Worm (Caenorhabditis elegans) whole organism, L1 larva: ENCODE measurements around the gene elp-1.

Experiments used
- C04F5.9 ChIP-seq: sonication (generic microtip); optimal IDR thresholded peaks from 2 replicates; lab custom pipeline; 2016; ENCODE audit warnings: missing genetic modification characterization, missing compliant biosample characterization
- C16A3.4 ChIP-seq: fragments of 150-350 bp; optimal IDR thresholded peaks from 2 replicates; lab custom pipeline; 2014; ENCODE audit warnings: missing biosample characterization, missing genetic modification characterization
- C34B4.2 ChIP-seq: sonication (generic microtip); optimal IDR thresholded peaks from 2 replicates; lab custom pipeline; 2017; ENCODE audit warnings: mild to moderate bottlenecking, missing genetic modification characterization, missing compliant biosample characterization
- F16B12.6 ChIP-seq: fragments of 150-350 bp; optimal IDR thresholded peaks from 2 replicates; lab custom pipeline; 2014; ENCODE audit warnings: missing biosample characterization, missing genetic modification characterization
- aha-1 ChIP-seq: fragments of 150-350 bp; optimal IDR thresholded peaks from 2 replicates; lab custom pipeline; 2014; ENCODE audit warnings: missing biosample characterization, missing genetic modification characterization
- alr-1 ChIP-seq: fragments of 200-800 bp; sonication (Bioruptor generic); optimal IDR thresholded peaks from 2 replicates; lab custom pipeline; 2018; ENCODE audit warnings: borderline replicate concordance, mild to moderate bottlenecking, missing genetic modification characterization, missing compliant biosample characterization
- aly-2 ChIP-seq: fragments of 150-350 bp; optimal IDR thresholded peaks from 2 replicates; lab custom pipeline; 2014; ENCODE audit warnings: missing biosample characterization, missing genetic modification characterization
- ama-1 ChIP-seq: fragments of 150-350 bp; optimal IDR thresholded peaks from 2 replicates; lab custom pipeline; 2014
- blmp-1 ChIP-seq: fragments of 150-350 bp; optimal IDR thresholded peaks from 2 replicates; lab custom pipeline; 2014; ENCODE audit warnings: missing biosample characterization, missing genetic modification characterization
- ceh-82 ChIP-seq, 3 experiments: fragments of 150-350 bp in 1 of 3; sonication (generic microtip) in 2 of 3; optimal IDR thresholded peaks; 2 replicates each; lab custom pipeline; 2014 to 2017; ENCODE audit warnings: missing biosample characterization in 3 of 3, missing genetic modification characterization in 3 of 3
- efl-1 ChIP-seq, 4 experiments: fragments of 150-350 bp; optimal IDR thresholded peaks in 3 of 4; peaks in 1 of 4; 1 replicate in 1 of 4; 2 replicates in 3 of 4; lab custom pipeline; 2014; ENCODE audit warnings: missing biosample characterization in 2 of 4, missing genetic modification characterization in 2 of 4, missing genetic modification reagents in 2 of 4
- egl-27 ChIP-seq, 2 experiments: fragments of 150-350 bp in 1 of 2; sonication (generic microtip); optimal IDR thresholded peaks; 3 replicates each; lab custom pipeline; 2017 to 2018; ENCODE audit warnings: missing biosample characterization in 2 of 2, missing genetic modification characterization in 2 of 2, missing genetic modification reagents in 2 of 2
- fkh-4 ChIP-seq: sonication (generic microtip); optimal IDR thresholded peaks from 2 replicates; lab custom pipeline; 2016; ENCODE audit warnings: missing compliant biosample characterization, missing genetic modification characterization, borderline replicate concordance
- fkh-8 ChIP-seq: sonication (generic microtip); optimal IDR thresholded peaks from 2 replicates; lab custom pipeline; 2016; ENCODE audit warnings: mild to moderate bottlenecking, missing genetic modification characterization, missing compliant biosample characterization
- fos-1 ChIP-seq: fragments of 150-350 bp; optimal IDR thresholded peaks from 2 replicates; lab custom pipeline; 2014; ENCODE audit warnings: missing biosample characterization, missing genetic modification characterization
- grh-1 ChIP-seq: fragments of 200-800 bp; sonication (Bioruptor generic); IDR thresholded peaks from 2 replicates; pipeline ENCODE4 v1.3.6; 2022; ENCODE audit warnings: missing genetic modification reagents, missing genetic modification characterization, missing compliant biosample characterization
- hlh-17 ChIP-seq: fragments of 200-800 bp; sonication (Bioruptor generic); optimal IDR thresholded peaks from 2 replicates; lab custom pipeline; 2018; ENCODE audit warnings: missing genetic modification characterization, mild to moderate bottlenecking, missing compliant biosample characterization, moderate library complexity, borderline replicate concordance
- hlh-4 ChIP-seq: sonication (generic microtip); optimal IDR thresholded peaks from 2 replicates; lab custom pipeline; 2016; ENCODE audit warnings: mild to moderate bottlenecking, missing genetic modification characterization, missing compliant biosample characterization
- irx-1 ChIP-seq: sonication (generic microtip); optimal IDR thresholded peaks from 2 replicates; lab custom pipeline; 2016; ENCODE audit warnings: missing genetic modification characterization, missing compliant biosample characterization
- isw-1 ChIP-seq: fragments of 200-800 bp; sonication (Bioruptor generic); IDR thresholded peaks from 2 replicates; pipeline ENCODE4 v1.3.6; 2022; ENCODE audit warnings: missing genetic modification characterization, missing compliant biosample characterization
- lin-35 ChIP-seq, 2 experiments: fragments of 150-350 bp; optimal IDR thresholded peaks; 2 replicates each; lab custom pipeline; 2014; ENCODE audit warnings: missing biosample characterization in 2 of 2, missing genetic modification characterization in 2 of 2, missing genetic modification reagents in 2 of 2
- lir-3 ChIP-seq: sonication (generic microtip); optimal IDR thresholded peaks from 2 replicates; lab custom pipeline; 2016; ENCODE audit warnings: mild to moderate bottlenecking, missing genetic modification characterization, moderate library complexity, missing compliant biosample characterization; ENCODE audit not compliant: poor library complexity
- lsy-2 ChIP-seq, 2 experiments: fragments of 150-350 bp; optimal IDR thresholded peaks; 2 replicates each; lab custom pipeline; 2014; ENCODE audit warnings: missing biosample characterization in 2 of 2, missing genetic modification characterization in 2 of 2
- mep-1 ChIP-seq: fragments of 150-350 bp; optimal IDR thresholded peaks from 2 replicates; lab custom pipeline; 2014; ENCODE audit warnings: missing biosample characterization, missing genetic modification characterization
- nhr-11 ChIP-seq: fragments of 150-350 bp; optimal IDR thresholded peaks from 2 replicates; lab custom pipeline; 2014; ENCODE audit warnings: missing biosample characterization, missing genetic modification characterization
- nhr-12 ChIP-seq: sonication (generic microtip); optimal IDR thresholded peaks from 2 replicates; lab custom pipeline; 2017; ENCODE audit warnings: missing biosample characterization, missing genetic modification characterization
- nhr-19 ChIP-seq: fragments of 200-800 bp; sonication (Bioruptor generic); conservative IDR thresholded peaks from 2 replicates; pipeline ENCODE4 v1.3.6; 2022; ENCODE audit warnings: missing genetic modification characterization, missing compliant biosample characterization
- nhr-20 ChIP-seq: sonication (generic microtip); optimal IDR thresholded peaks from 2 replicates; lab custom pipeline; 2016; ENCODE audit warnings: mild to moderate bottlenecking, missing genetic modification characterization, missing compliant biosample characterization
- nhr-237 ChIP-seq: fragments of 150-350 bp; optimal IDR thresholded peaks from 2 replicates; lab custom pipeline; 2014; ENCODE audit warnings: missing biosample characterization, missing genetic modification characterization
- nhr-77 ChIP-seq: fragments of 150-350 bp; optimal IDR thresholded peaks from 2 replicates; lab custom pipeline; 2014; ENCODE audit warnings: missing biosample characterization, missing genetic modification characterization
- nhr-90 ChIP-seq: sonication (generic microtip); optimal IDR thresholded peaks from 2 replicates; lab custom pipeline; 2016; ENCODE audit warnings: mild to moderate bottlenecking, missing genetic modification characterization, missing compliant biosample characterization; ENCODE audit not compliant: poor library complexity
- pax-3 ChIP-seq: fragments of 200-800 bp; sonication (Bioruptor generic); optimal IDR thresholded peaks from 2 replicates; lab custom pipeline; 2018; ENCODE audit warnings: mild to moderate bottlenecking, missing genetic modification characterization, moderate library complexity, missing compliant biosample characterization
- pqm-1 ChIP-seq: sonication (generic microtip); optimal IDR thresholded peaks from 3 replicates; lab custom pipeline; 2017; ENCODE audit warnings: missing biosample characterization, missing genetic modification characterization
- rnt-1 ChIP-seq: sonication (generic microtip); optimal IDR thresholded peaks from 2 replicates; lab custom pipeline; 2016; ENCODE audit warnings: mild to moderate bottlenecking, missing genetic modification characterization, moderate library complexity, missing compliant biosample characterization
- skn-1 ChIP-seq: fragments of 150-350 bp; optimal IDR thresholded peaks from 2 replicates; lab custom pipeline; 2014; ENCODE audit warnings: missing biosample characterization, missing genetic modification characterization
- snpc-4 ChIP-seq: fragments of 150-350 bp; optimal IDR thresholded peaks from 2 replicates; lab custom pipeline; 2014; ENCODE audit warnings: missing biosample characterization, missing genetic modification characterization
- sox-4 ChIP-seq: sonication (generic microtip); optimal IDR thresholded peaks from 2 replicates; lab custom pipeline; 2016; ENCODE audit warnings: missing genetic modification characterization, missing compliant biosample characterization
- sptf-1 ChIP-seq: fragments of 150-350 bp; optimal IDR thresholded peaks from 2 replicates; lab custom pipeline; 2014; ENCODE audit warnings: missing biosample characterization, missing genetic modification characterization
- sup-37 ChIP-seq: fragments of 200-800 bp; sonication (Bioruptor generic); optimal IDR thresholded peaks from 2 replicates; lab custom pipeline; 2018; ENCODE audit warnings: mild to moderate bottlenecking, missing genetic modification characterization, missing compliant biosample characterization
- tlp-1 ChIP-seq: fragments of 150-350 bp; optimal IDR thresholded peaks from 2 replicates; lab custom pipeline; 2014; ENCODE audit warnings: missing biosample characterization, missing genetic modification characterization
- unc-30 ChIP-seq: sonication (generic microtip); optimal IDR thresholded peaks from 2 replicates; lab custom pipeline; 2017; ENCODE audit warnings: missing biosample characterization, missing genetic modification characterization
- unc-86 ChIP-seq: sonication (generic microtip); optimal IDR thresholded peaks from 2 replicates; lab custom pipeline; 2016; ENCODE audit warnings: missing genetic modification characterization, missing compliant biosample characterization
- zip-4 ChIP-seq: fragments of 200-800 bp; sonication (Bioruptor generic); optimal IDR thresholded peaks from 2 replicates; lab custom pipeline; 2018; ENCODE audit warnings: mild to moderate bottlenecking, missing genetic modification characterization, moderate library complexity, missing compliant biosample characterization
- ztf-4 ChIP-seq: fragments of 150-350 bp; optimal IDR thresholded peaks from 2 replicates; lab custom pipeline; 2014; ENCODE audit warnings: missing biosample characterization, missing genetic modification characterization

The elp-1 gene

DNA sequence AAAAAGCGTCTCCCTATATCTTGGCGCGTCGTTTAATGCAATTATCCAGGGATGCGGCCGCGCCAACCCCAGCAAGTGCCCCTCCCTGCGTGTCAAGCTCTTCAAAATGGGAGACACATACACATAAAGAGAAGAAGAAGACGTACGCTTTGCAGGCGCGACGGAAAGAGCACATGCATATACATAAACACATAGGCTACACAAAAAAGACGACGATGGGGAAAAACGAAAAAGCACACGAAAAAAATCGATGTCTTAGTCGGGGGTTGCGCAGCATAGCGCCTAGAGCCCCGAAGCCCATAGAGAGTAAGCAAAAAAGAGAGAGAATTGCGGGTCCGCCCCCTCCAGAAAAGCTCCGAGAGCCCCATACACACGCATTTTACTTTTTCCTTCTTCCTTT lies 19.1 kb upstream of the elp-1 start, which contains the start of gene tpan-1 (continued):
- TF ChIP-seq lsy-2 (tag; optimal IDR thresholded peaks at IDR 0.05; lab: Kevin White, UChicago): peak in 1 of 2 experiments; percentile 49
- no peak for TF ChIP-seq nhr-11 (tag; lab: Kevin White, UChicago)
- no peak for TF ChIP-seq C34B4.2 (tag; lab: Kevin White, UChicago)
- TF ChIP-seq blmp-1 (tag; lab: Kevin White, UChicago): no peak
- no peak for TF ChIP-seq tlp-1 (tag; lab: Kevin White, UChicago)
- no peak for TF ChIP-seq unc-30 (tag; lab: Kevin White, UChicago)
- TF ChIP-seq pqm-1 (tag; lab: Kevin White, UChicago): no peak
- TF ChIP-seq C16A3.4: no peak
- peak; percentile 7 to 81 (median 50) for TF ChIP-seq ceh-82 (tag; optimal IDR thresholded peaks at IDR 0.05; lab: Kevin White, UChicago)
- TF ChIP-seq nhr-12 (tag; lab: Kevin White, UChicago): no peak
- TF ChIP-seq fkh-8: peak; percentile 83
- no peak for TF ChIP-seq ztf-4 (tag; lab: Kevin White, UChicago)
- no peak for TF ChIP-seq sptf-1 (tag; lab: Kevin White, UChicago)
- no peak for TF ChIP-seq nhr-90 (tag; lab: Kevin White, UChicago)
- no peak for TF ChIP-seq hlh-17 (GFP tag; lab: Kevin White, UChicago)
- peak; percentile 29 for TF ChIP-seq mep-1 (tag; lab: Kevin White, UChicago)
- TF ChIP-seq aha-1: no peak
- no peak for TF ChIP-seq ama-1 (lab: Kevin White, UChicago)
- TF ChIP-seq snpc-4 (tag; lab: Kevin White, UChicago): peak; percentile 34
- no peak for TF ChIP-seq fos-1 (tag; lab: Kevin White, UChicago)
- TF ChIP-seq grh-1 (GFP tag; lab: Robert Waterston, UW): no peak
- peak in 1 of 2 experiments; percentile 45 for TF ChIP-seq lin-35 (GFP tag; optimal IDR thresholded peaks at IDR 0.05; lab: Kevin White, UChicago)
- no peak for TF ChIP-seq rnt-1 (tag; lab: Kevin White, UChicago)
- no peak for TF ChIP-seq C04F5.9 (tag; lab: Kevin White, UChicago)
- peak; percentile 62 for TF ChIP-seq unc-86 (tag; lab: Kevin White, UChicago)
- no peak for TF ChIP-seq sup-37 (GFP tag; lab: Kevin White, UChicago)
- TF ChIP-seq irx-1 (tag; lab: Kevin White, UChicago): peak; percentile 42
- TF ChIP-seq skn-1 (tag; lab: Kevin White, UChicago): peak; percentile 7
- peak; percentile 36; the same call in 1 of the 2 replicates for TF ChIP-seq nhr-19 (GFP tag; lab: Robert Waterston, UW)
- TF ChIP-seq nhr-77: no peak
- TF ChIP-seq efl-1 (optimal IDR thresholded peaks at IDR 0.05; lab: Kevin White, UChicago): peak; percentile 7 to 9
- TF ChIP-seq efl-1 (GFP tag; optimal IDR thresholded peaks at IDR 0.05 in 1 of 2; lab: Kevin White, UChicago): peak; percentile 1 to 83
- no peak for TF ChIP-seq hlh-4 (tag; lab: Kevin White, UChicago)
- peak; percentile 25 for TF ChIP-seq pax-3
- no peak for TF ChIP-seq sox-4
- TF ChIP-seq zip-4 (GFP tag; lab: Kevin White, UChicago): no peak
- no peak for TF ChIP-seq alr-1 (tag; lab: Kevin White, UChicago)
- TF ChIP-seq F16B12.6 (tag; lab: Kevin White, UChicago): no peak
- peak; percentile 40 for TF ChIP-seq isw-1
- no peak for TF ChIP-seq nhr-237 (tag; lab: Kevin White, UChicago)
- TF ChIP-seq fkh-4 (tag; lab: Kevin White, UChicago): no peak
- TF ChIP-seq lir-3 (tag; lab: Kevin White, UChicago): no peak
- TF ChIP-seq nhr-20 (tag; lab: Kevin White, UChicago): peak; percentile 7
- no peak for TF ChIP-seq egl-27 (tag; optimal IDR thresholded peaks at IDR 0.05; lab: Kevin White, UChicago)
- no peak for TF ChIP-seq aly-2 (tag; lab: Kevin White, UChicago)
